Worm (Caenorhabditis elegans) whole organism, L1 larva: Measurements from ENCODE around the gene lec-9.

Source experiments
- egl-27 ChIP-seq, 2 experiments: fragments of 150-350 bp in 1 of 2; sonication (generic microtip); optimal IDR thresholded peaks; 3 replicates each; lab custom pipeline; 2017 to 2018; ENCODE audit warnings: missing biosample characterization in 2 of 2, missing genetic modification characterization in 2 of 2, missing genetic modification reagents in 2 of 2
- fkh-10 ChIP-seq: sonication (generic microtip); optimal IDR thresholded peaks from 2 replicates; lab custom pipeline; 2017; ENCODE audit warnings: missing biosample characterization, missing genetic modification reagents, missing genetic modification characterization
- fos-1 ChIP-seq: fragments of 150-350 bp; optimal IDR thresholded peaks from 2 replicates; lab custom pipeline; 2014; ENCODE audit warnings: missing biosample characterization, missing genetic modification characterization
- mep-1 ChIP-seq: fragments of 150-350 bp; optimal IDR thresholded peaks from 2 replicates; lab custom pipeline; 2014; ENCODE audit warnings: missing biosample characterization, missing genetic modification characterization
- pqm-1 ChIP-seq: sonication (generic microtip); optimal IDR thresholded peaks from 3 replicates; lab custom pipeline; 2017; ENCODE audit warnings: missing biosample characterization, missing genetic modification characterization

ce11 chrX:17638460-17638859 lies 38.2 kb downstream of the lec-9 start:
- TF ChIP-seq fkh-10 (GFP tag; lab: Kevin White, UChicago) (no peak), egl-27 (tag; optimal IDR thresholded peaks at IDR 0.05; lab: Kevin White, UChicago) (no peak), fos-1 (tag; lab: Kevin White, UChicago) (no peak), pqm-1 (tag; lab: Kevin White, UChicago) (no peak), mep-1 (no peak)
